Worm (Caenorhabditis elegans): ENCODE results near the gene F08B12.4.

F08B12.4 gene

DNA sequence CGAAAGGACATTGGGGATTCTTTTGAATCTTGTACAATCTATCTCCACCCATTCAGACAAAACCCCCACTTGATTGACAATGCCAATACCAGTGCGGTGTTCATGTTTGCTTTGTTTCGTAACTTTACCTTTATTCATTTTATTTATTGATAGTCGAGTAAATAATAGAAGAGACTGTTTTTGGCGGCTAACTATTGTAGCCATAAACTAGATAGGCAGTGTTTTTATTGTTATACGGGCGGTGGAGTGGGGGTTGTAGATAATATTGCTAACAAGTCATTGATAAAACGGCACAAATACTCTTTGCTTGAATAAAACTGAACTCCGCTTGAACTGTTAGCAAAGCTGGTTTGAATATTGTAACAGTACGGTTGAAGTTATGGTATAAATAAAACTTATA, 42.6 kb downstream of the F08B12.4 start:
- TF ChIP-seq zag-1 (tag; optimal IDR thresholded peaks at IDR 0.05) (no peak), zip-2 (tag; optimal IDR thresholded peaks at IDR 0.05) (no peak), hif-1 (tag; optimal IDR thresholded peaks at IDR 0.05) (no peak), hlh-11 (tag; optimal IDR thresholded peaks at IDR 0.05) (peak; percentile 4), nhr-28 (tag; optimal IDR thresholded peaks at IDR 0.05) (peak; percentile 51), Y105C5A.15 (GFP tag; IDR thresholded peaks at IDR 0.05) (no peak), nhr-41 (GFP tag; IDR thresholded peaks at IDR 0.05) (no peak), mdl-1 (tag; optimal IDR thresholded peaks at IDR 0.05) (no peak), zfp-3 (GFP tag; conservative IDR thresholded peaks at IDR 0.05) (no peak), ceh-32 (tag; optimal IDR thresholded peaks at IDR 0.05; ENCODE audit: poor library complexity) (no peak), ztf-7 (tag; optimal IDR thresholded peaks at IDR 0.05) (no peak), saeg-2 (GFP tag; IDR thresholded peaks at IDR 0.05) (no peak), spr-3 (GFP tag; optimal IDR thresholded peaks at IDR 0.05) (no peak), daf-16 (GFP tag; optimal IDR thresholded peaks at IDR 0.05) (no peak), daf-16 (tag; optimal IDR thresholded peaks at IDR 0.05) (peak; percentile 83), hmg-1.1 (GFP tag; IDR thresholded peaks at IDR 0.05) (no peak), arid-1 (GFP tag; conservative IDR thresholded peaks at IDR 0.05) (no peak), dmd-8 (GFP tag; IDR thresholded peaks at IDR 0.05) (no peak), unc-130 (GFP tag; optimal IDR thresholded peaks at IDR 0.05) (no peak), ZK337.2 (GFP tag; IDR thresholded peaks at IDR 0.05) (no peak), snpc-4 (tag; optimal IDR thresholded peaks at IDR 0.05) (no peak), mep-1 (tag; optimal IDR thresholded peaks at IDR 0.05) (no peak), F44E2.7 (GFP tag; IDR thresholded peaks at IDR 0.05) (no peak), ceh-62 (tag; optimal IDR thresholded peaks at IDR 0.05) (no peak), T20F7.1 (GFP tag; optimal IDR thresholded peaks at IDR 0.05) (no peak), jun-1 (tag; optimal IDR thresholded peaks at IDR 0.05) (no peak), ceh-28 (tag; optimal IDR thresholded peaks at IDR 0.05) (no peak), unc-62 (GFP tag; optimal IDR thresholded peaks at IDR 0.05 in 1 of 2) (no peak), unc-62 (tag; optimal IDR thresholded peaks at IDR 0.05) (no peak), dve-1 (tag; optimal IDR thresholded peaks at IDR 0.05; ENCODE audit: insufficient read depth) (peak; percentile 61), T26A8.4 (GFP tag; IDR thresholded peaks at IDR 0.05) (no peak), Y48G9A.11 (GFP tag; IDR thresholded peaks at IDR 0.05) (no peak), nhr-237 (tag; optimal IDR thresholded peaks at IDR 0.05) (no peak), zip-11 (GFP tag; IDR thresholded peaks at IDR 0.05) (no peak), nhr-77 (tag; optimal IDR thresholded peaks at IDR 0.05) (no peak), ceh-82 (tag; optimal IDR thresholded peaks at IDR 0.05) (no peak), daf-19 (GFP tag; conservative IDR thresholded peaks at IDR 0.05) (no peak), php-3 (GFP tag; IDR thresholded peaks at IDR 0.05) (peak; percentile 71), ama-1 (optimal IDR thresholded peaks at IDR 0.05) (no peak), mdt-29 (GFP tag; IDR thresholded peaks at IDR 0.05) (no peak), nhr-25 (tag; optimal IDR thresholded peaks at IDR 0.05; ENCODE audit: borderline replicate concordance, insufficient read depth) (no peak), nhr-48 (tag; optimal IDR thresholded peaks at IDR 0.05) (no peak)

DNA sequence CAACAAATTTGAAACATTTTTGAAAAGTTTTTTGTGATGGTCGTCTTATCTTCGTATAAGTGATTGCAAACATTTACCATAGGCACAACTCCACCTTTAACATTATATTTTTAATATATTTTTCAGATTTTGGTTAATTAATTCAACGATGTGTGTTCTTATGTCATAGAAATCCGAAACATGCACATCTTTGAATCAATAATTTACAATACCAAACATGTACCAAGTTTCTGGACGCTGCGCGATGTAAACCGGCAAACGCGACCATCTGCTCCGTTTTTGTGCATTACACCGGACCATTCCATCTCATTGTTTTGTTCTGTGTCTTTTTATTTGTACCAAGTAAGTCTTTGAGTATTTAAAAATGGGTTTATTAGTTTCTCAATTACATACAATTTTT, 50.0 kb downstream of the F08B12.4 start, which contains the start of gene pgp-4:
Gene pgp-4, plus strand, starts transcription at position 301 of the 400 bp plus-strand sequence.
- TF ChIP-seq nhr-6 (tag; optimal IDR thresholded peaks at IDR 0.05) (no peak), unc-62 (GFP tag; optimal IDR thresholded peaks at IDR 0.05 in 1 of 2) (no peak), unc-62 (tag; optimal IDR thresholded peaks at IDR 0.05) (no peak), hlh-11 (tag; optimal IDR thresholded peaks at IDR 0.05) (no peak), nhr-41 (GFP tag; IDR thresholded peaks at IDR 0.05) (no peak)

Data from whole organism, L4 larva.